Worm (Caenorhabditis elegans) whole organism, L1 larva: Measurements from ENCODE around the gene srbc-67.
"Not testable (repeated sequence)": the region's sequence is repeated elsewhere in the genome, so short reads cannot be mapped to it uniquely, and the experiment has no call there.

ENCODE experiments used
- C34B4.2 ChIP-seq: sonication (generic microtip); optimal IDR thresholded peaks from 2 replicates; lab custom pipeline; 2017; ENCODE audit warnings: mild to moderate bottlenecking, missing genetic modification characterization, missing compliant biosample characterization
- F16B12.6 ChIP-seq: fragments of 150-350 bp; optimal IDR thresholded peaks from 2 replicates; lab custom pipeline; 2014; ENCODE audit warnings: missing biosample characterization, missing genetic modification characterization
- ceh-88 ChIP-seq: fragments of 200-800 bp; sonication (Bioruptor generic); IDR thresholded peaks from 2 replicates; pipeline ENCODE4 v1.3.6; 2022; ENCODE audit warnings: missing genetic modification characterization, missing compliant biosample characterization
- ces-1 ChIP-seq: fragments of 150-350 bp; optimal IDR thresholded peaks from 2 replicates; lab custom pipeline; 2014; ENCODE audit warnings: missing biosample characterization, missing genetic modification reagents, missing genetic modification characterization
- dpl-1 ChIP-seq, 3 experiments: fragments of 150-350 bp in 2 of 3; sonication (generic microtip) in 1 of 3; optimal IDR thresholded peaks; 2 replicates each; lab custom pipeline; 2014 to 2017; ENCODE audit warnings: missing biosample characterization in 3 of 3, missing genetic modification characterization in 3 of 3, missing genetic modification reagents in 3 of 3
- dsc-1 ChIP-seq: sonication (generic microtip); optimal IDR thresholded peaks from 2 replicates; lab custom pipeline; 2016; ENCODE audit warnings: mild to moderate bottlenecking, missing genetic modification characterization, missing compliant biosample characterization
- efl-1 ChIP-seq, 4 experiments: fragments of 150-350 bp; optimal IDR thresholded peaks in 3 of 4; peaks in 1 of 4; 1 replicate in 1 of 4; 2 replicates in 3 of 4; lab custom pipeline; 2014; ENCODE audit warnings: missing biosample characterization in 2 of 4, missing genetic modification characterization in 2 of 4, missing genetic modification reagents in 2 of 4
- efl-3 ChIP-seq: fragments of 200-800 bp; sonication (Bioruptor generic); optimal IDR thresholded peaks from 2 replicates; lab custom pipeline; 2018; ENCODE audit warnings: mild to moderate bottlenecking, missing genetic modification characterization, missing compliant biosample characterization
- egl-13 ChIP-seq: sonication (generic microtip); optimal IDR thresholded peaks from 2 replicates; lab custom pipeline; 2016; ENCODE audit warnings: missing genotype, missing genetic modification reagents, missing genetic modification characterization, missing compliant biosample characterization
- egl-27 ChIP-seq, 2 experiments: fragments of 150-350 bp in 1 of 2; sonication (generic microtip); optimal IDR thresholded peaks; 3 replicates each; lab custom pipeline; 2017 to 2018; ENCODE audit warnings: missing biosample characterization in 2 of 2, missing genetic modification characterization in 2 of 2, missing genetic modification reagents in 2 of 2
- fkh-8 ChIP-seq: sonication (generic microtip); optimal IDR thresholded peaks from 2 replicates; lab custom pipeline; 2016; ENCODE audit warnings: mild to moderate bottlenecking, missing genetic modification characterization, missing compliant biosample characterization
- hlh-17 ChIP-seq: fragments of 200-800 bp; sonication (Bioruptor generic); optimal IDR thresholded peaks from 2 replicates; lab custom pipeline; 2018; ENCODE audit warnings: missing genetic modification characterization, mild to moderate bottlenecking, missing compliant biosample characterization, moderate library complexity, borderline replicate concordance
- irx-1 ChIP-seq: sonication (generic microtip); optimal IDR thresholded peaks from 2 replicates; lab custom pipeline; 2016; ENCODE audit warnings: missing genetic modification characterization, missing compliant biosample characterization
- lin-14 ChIP-seq: fragments of 200-800 bp; sonication (Bioruptor generic); optimal IDR thresholded peaks from 2 replicates; lab custom pipeline; 2018; ENCODE audit warnings: mild to moderate bottlenecking, missing genetic modification characterization, moderate library complexity, missing compliant biosample characterization
- lin-15B ChIP-seq: fragments of 150-350 bp; sonication (generic microtip); optimal IDR thresholded peaks from 3 replicates; lab custom pipeline; 2014; ENCODE audit warnings: missing biosample characterization, missing genetic modification characterization
- lin-35 ChIP-seq, 2 experiments: fragments of 150-350 bp; optimal IDR thresholded peaks; 2 replicates each; lab custom pipeline; 2014; ENCODE audit warnings: missing biosample characterization in 2 of 2, missing genetic modification characterization in 2 of 2, missing genetic modification reagents in 2 of 2
- lir-3 ChIP-seq: sonication (generic microtip); optimal IDR thresholded peaks from 2 replicates; lab custom pipeline; 2016; ENCODE audit warnings: mild to moderate bottlenecking, missing genetic modification characterization, moderate library complexity, missing compliant biosample characterization; ENCODE audit not compliant: poor library complexity
- lsy-2 ChIP-seq, 2 experiments: fragments of 150-350 bp; optimal IDR thresholded peaks; 2 replicates each; lab custom pipeline; 2014; ENCODE audit warnings: missing biosample characterization in 2 of 2, missing genetic modification characterization in 2 of 2
- mef-2 ChIP-seq: fragments of 150-350 bp; optimal IDR thresholded peaks from 2 replicates; lab custom pipeline; 2014; ENCODE audit warnings: missing biosample characterization, missing genetic modification characterization
- mep-1 ChIP-seq: fragments of 150-350 bp; optimal IDR thresholded peaks from 2 replicates; lab custom pipeline; 2014; ENCODE audit warnings: missing biosample characterization, missing genetic modification characterization
- nhr-12 ChIP-seq: sonication (generic microtip); optimal IDR thresholded peaks from 2 replicates; lab custom pipeline; 2017; ENCODE audit warnings: missing biosample characterization, missing genetic modification characterization
- nhr-85 ChIP-seq: sonication (generic microtip); peaks from one replicate; lab custom pipeline; 2016; ENCODE audit warnings: missing genetic modification characterization, inconsistent platforms, missing compliant biosample characterization
- pax-3 ChIP-seq: fragments of 200-800 bp; sonication (Bioruptor generic); optimal IDR thresholded peaks from 2 replicates; lab custom pipeline; 2018; ENCODE audit warnings: mild to moderate bottlenecking, missing genetic modification characterization, moderate library complexity, missing compliant biosample characterization
- skn-1 ChIP-seq: fragments of 150-350 bp; optimal IDR thresholded peaks from 2 replicates; lab custom pipeline; 2014; ENCODE audit warnings: missing biosample characterization, missing genetic modification characterization
- snu-23 ChIP-seq: sonication (generic microtip); optimal IDR thresholded peaks from 2 replicates; lab custom pipeline; 2016; ENCODE audit warnings: missing genetic modification characterization, missing compliant biosample characterization
- sptf-1 ChIP-seq: fragments of 150-350 bp; optimal IDR thresholded peaks from 2 replicates; lab custom pipeline; 2014; ENCODE audit warnings: missing biosample characterization, missing genetic modification characterization
- sup-37 ChIP-seq: fragments of 200-800 bp; sonication (Bioruptor generic); optimal IDR thresholded peaks from 2 replicates; lab custom pipeline; 2018; ENCODE audit warnings: mild to moderate bottlenecking, missing genetic modification characterization, missing compliant biosample characterization
- unc-130 ChIP-seq: fragments of 150-350 bp; optimal IDR thresholded peaks from 2 replicates; lab custom pipeline; 2017; ENCODE audit warnings: missing biosample characterization, missing genetic modification characterization, inconsistent platforms
- xbp-1 ChIP-seq: sonication (generic microtip); optimal IDR thresholded peaks from 2 replicates; lab custom pipeline; 2016; ENCODE audit warnings: missing genetic modification characterization, missing compliant biosample characterization
- ztf-4 ChIP-seq: fragments of 150-350 bp; optimal IDR thresholded peaks from 2 replicates; lab custom pipeline; 2014; ENCODE audit warnings: missing biosample characterization, missing genetic modification characterization

Gene srbc-67

DNA sequence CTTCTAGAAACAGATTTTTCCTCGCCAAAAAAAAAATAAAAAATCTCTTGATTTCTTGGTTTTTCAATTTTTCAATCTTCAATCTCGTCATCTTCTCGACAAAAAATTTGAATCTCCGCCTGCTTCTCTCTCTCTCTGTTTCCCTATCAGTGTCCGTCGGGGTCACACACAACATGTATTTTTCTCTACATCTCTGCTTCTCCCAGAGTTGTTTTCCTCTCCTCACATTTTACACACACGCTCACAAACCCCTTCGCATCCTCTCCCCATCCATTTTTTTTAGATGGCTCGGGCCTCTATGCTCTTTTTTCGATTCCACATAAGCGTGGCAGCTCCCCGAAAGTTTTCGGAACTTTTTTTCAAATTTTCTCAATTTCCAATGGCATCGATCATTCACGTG is 38.8 kb upstream of the srbc-67 start (continued):
- no peak for TF ChIP-seq C34B4.2 (tag; lab: Kevin White, UChicago)
- TF ChIP-seq unc-130 (tag; lab: Kevin White, UChicago), result peak; percentile 16
- TF ChIP-seq hlh-17 (GFP tag; lab: Kevin White, UChicago), result no peak
- peak; percentile 27 for TF ChIP-seq skn-1 (tag; lab: Kevin White, UChicago)
- no peak for TF ChIP-seq egl-13 (tag; lab: Kevin White, UChicago)
- TF ChIP-seq egl-27 (tag; optimal IDR thresholded peaks at IDR 0.05; lab: Kevin White, UChicago), result no peak
- no peak for TF ChIP-seq lir-3 (tag; lab: Kevin White, UChicago)
- TF ChIP-seq, all 84 proteins: peak for 26

DNA sequence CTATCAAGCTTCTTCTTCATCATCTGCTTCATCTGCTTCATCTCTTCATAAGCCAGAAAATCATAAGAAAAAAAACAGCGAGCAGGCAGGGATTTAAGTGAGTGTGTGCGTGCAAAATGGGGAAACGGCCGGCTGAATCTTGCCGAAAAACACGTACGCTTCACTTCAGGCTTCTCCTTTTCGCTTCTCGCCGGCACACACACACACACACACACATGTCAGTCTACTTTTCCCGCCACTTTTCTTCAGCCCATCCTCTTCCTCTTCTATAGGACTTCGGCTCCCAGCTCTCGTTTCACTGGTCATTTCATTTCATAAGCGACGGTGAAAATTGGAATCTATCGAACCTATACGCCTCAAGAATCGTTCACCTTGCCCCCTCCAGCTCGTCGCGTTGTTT is 38.2 kb upstream of the srbc-67 start:
- TF ChIP-seq fkh-8 (tag; lab: Kevin White, UChicago), result peak; percentile 27
- TF ChIP-seq dsc-1 (tag; lab: Kevin White, UChicago), result peak; percentile 6
- no peak for TF ChIP-seq sptf-1 (tag; lab: Kevin White, UChicago)
- TF ChIP-seq efl-1 (optimal IDR thresholded peaks at IDR 0.05; lab: Kevin White, UChicago), result no peak
- peak in 1 of 2 experiments; percentile 88 for TF ChIP-seq efl-1 (GFP tag; optimal IDR thresholded peaks at IDR 0.05 in 1 of 2; lab: Kevin White, UChicago)
- TF ChIP-seq ztf-4 (tag; lab: Kevin White, UChicago), result no peak
- peak in 1 of 3 experiments; percentile 11 for TF ChIP-seq dpl-1 (GFP tag; optimal IDR thresholded peaks at IDR 0.05; lab: Kevin White, UChicago)
- peak; percentile 29 for TF ChIP-seq lin-14 (GFP tag; lab: Kevin White, UChicago)

DNA sequence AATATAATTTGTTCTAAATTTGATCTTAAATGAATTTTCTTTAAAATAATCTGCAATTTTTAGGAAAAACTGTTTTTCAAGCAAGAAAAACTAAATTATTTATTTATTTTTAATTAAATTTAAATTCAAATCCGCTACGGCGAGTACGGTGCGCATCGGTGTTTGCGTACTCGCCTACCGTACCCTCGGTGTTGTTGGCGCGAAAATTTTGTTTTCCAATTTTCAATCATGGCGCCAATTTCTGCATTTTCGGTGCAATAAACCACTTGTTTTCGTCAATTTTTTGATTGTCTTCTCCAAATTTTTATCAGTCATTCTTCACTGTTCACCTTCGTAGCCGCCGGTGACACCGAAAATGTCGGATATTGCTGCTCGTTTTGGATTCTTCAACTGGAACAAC is 37.8 kb upstream of the srbc-67 start, which contains the start of gene pygl-1:
TSS of gene pygl-1 (plus strand) at position 211 of the 400 bp plus-strand sequence.
- TF ChIP-seq efl-1 (optimal IDR thresholded peaks at IDR 0.05; lab: Kevin White, UChicago) (peak; percentile 46 to 73), efl-1 (GFP tag; optimal IDR thresholded peaks at IDR 0.05 in 1 of 2; lab: Kevin White, UChicago) (peak; percentile 64 to 90), pax-3 (tag; lab: Kevin White, UChicago) (no peak), mep-1 (tag; lab: Kevin White, UChicago) (no peak), lin-35 (GFP tag; optimal IDR thresholded peaks at IDR 0.05; lab: Kevin White, UChicago) (peak; percentile 6 to 54), lsy-2 (tag; optimal IDR thresholded peaks at IDR 0.05; lab: Kevin White, UChicago) (peak; percentile 64 to 92), dpl-1 (GFP tag; optimal IDR thresholded peaks at IDR 0.05; lab: Kevin White, UChicago) (peak in 2 of 3 experiments; percentile 24 to 70), nhr-85 (tag; lab: Kevin White, UChicago) (no peak), irx-1 (tag; lab: Kevin White, UChicago) (no peak), ces-1 (no peak), F16B12.6 (tag; lab: Kevin White, UChicago) (peak; percentile 32)

DNA sequence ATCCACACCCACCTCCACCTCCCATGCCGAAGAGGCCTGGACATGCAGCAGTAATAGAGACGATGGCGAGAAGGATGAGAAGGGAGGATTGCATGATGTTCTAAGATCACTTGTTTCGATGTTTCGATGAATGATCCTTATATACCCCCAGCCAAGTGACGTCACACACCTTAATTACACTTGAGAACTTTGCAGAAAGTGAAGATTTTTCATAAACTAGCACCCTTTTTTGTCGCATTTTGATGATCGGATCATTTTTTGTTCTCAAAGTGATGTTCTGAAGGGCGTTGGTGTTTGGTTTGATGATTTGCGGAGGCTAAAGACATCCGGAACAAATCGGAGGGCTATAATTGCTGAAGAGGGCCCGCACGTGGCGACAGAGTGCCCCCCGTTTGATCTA is 34.7 kb upstream of the srbc-67 start, which contains the start of gene grl-27:
TSS of gene grl-27 (minus strand) at position 101 of the 400 bp plus-strand sequence.
- no peak for TF ChIP-seq xbp-1
- no peak for TF ChIP-seq lin-15B (tag; lab: Kevin White, UChicago)

DNA sequence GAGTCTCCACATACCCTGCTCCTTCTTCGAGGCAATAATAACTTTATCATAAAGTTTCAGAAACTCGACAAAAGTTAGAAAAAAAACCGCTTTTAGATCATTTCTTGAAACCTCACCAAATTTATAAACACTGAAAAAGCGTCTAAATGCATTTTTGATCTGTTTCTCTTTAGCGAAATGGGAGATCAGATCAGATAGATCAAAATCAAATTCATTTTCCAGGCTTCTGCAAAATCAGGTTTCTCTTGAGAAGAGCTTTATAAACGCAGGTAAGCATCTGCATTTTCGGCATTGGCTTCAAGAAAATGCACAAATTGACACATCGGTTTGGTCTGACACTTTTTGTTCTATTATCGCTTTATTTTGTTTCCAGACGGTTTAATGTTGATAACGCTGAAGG is 31.4 kb upstream of the srbc-67 start, which contains the start of gene F40C5.1:
TSS of gene F40C5.1 (plus strand) at position 301 of the 400 bp plus-strand sequence.
- TF ChIP-seq nhr-12; mef-2 (tag; lab: Kevin White, UChicago); snu-23 (GFP tag; lab: Kevin White, UChicago): not testable (repeated sequence)

DNA sequence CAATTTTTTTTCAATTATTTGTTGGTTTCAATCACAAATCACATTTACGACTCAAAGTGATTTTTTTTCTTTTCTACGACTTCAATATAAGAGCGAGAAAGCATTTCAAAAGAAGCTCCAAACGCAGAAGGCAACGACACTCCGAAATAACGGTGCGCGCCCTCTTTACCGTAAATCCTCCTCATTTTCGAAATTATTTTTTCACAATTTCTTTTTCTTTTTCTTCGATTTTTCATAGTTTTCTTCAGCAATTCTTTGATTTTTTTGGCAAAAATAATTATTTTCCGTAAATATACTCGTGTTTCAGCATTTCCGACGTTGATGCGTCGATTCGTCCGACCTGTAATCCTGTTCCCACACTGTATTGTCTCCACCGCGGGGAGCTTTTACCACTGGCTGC is 29.7 kb upstream of the srbc-67 start, which contains the start of gene F40C5.2:
TSS of gene F40C5.2 (plus strand) at position 301 of the 400 bp plus-strand sequence.
- not testable (repeated sequence) for TF ChIP-seq ceh-88; nhr-12; lsy-2 (tag; optimal IDR thresholded peaks at IDR 0.05; lab: Kevin White, UChicago)

DNA sequence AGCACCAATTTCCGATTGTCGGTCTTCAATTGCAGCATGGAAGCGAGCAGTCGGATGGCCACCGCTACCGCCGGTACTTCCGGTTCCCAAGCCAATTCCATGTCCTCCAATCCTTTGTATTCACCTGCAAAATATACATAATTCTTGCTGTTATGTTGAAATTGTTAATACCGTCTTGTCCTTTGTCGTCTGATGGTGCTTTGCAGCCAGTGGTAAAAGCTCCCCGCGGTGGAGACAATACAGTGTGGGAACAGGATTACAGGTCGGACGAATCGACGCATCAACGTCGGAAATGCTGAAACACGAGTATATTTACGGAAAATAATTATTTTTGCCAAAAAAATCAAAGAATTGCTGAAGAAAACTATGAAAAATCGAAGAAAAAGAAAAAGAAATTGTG is 23.3 kb upstream of the srbc-67 start, which contains the start of gene T24A6.17:
TSS of gene T24A6.17 (minus strand) at position 101 of the 400 bp plus-strand sequence.
- TF ChIP-seq efl-3 (GFP tag; lab: Kevin White, UChicago); egl-27 (tag; optimal IDR thresholded peaks at IDR 0.05; lab: Kevin White, UChicago); sup-37 (GFP tag; lab: Kevin White, UChicago): not testable (repeated sequence)
- TF ChIP-seq, all 84 proteins: peak for 0; not testable (repeated sequence) for 84
